Fruit fly (Drosophila melanogaster) whole organism: ENCODE data around the gene vrs.

Source experiments
- CG8478 ChIP-seq: fragments of >200 bp; optimal IDR thresholded peaks from 2 replicates; lab custom pipeline; 2018; ENCODE audit warnings: inconsistent platforms
- Dll ChIP-seq: fragments of >200 bp; optimal IDR thresholded peaks from 2 replicates; lab custom pipeline; 2017
- EcR ChIP-seq, 2 experiments: fragments of >200 bp; optimal IDR thresholded peaks; 2 replicates each; lab custom pipeline; 2017; ENCODE audit warnings: missing biosample characterization in 2 of 2, missing genetic modification characterization in 2 of 2, missing genetic modification reagents in 2 of 2
- pan ChIP-seq: fragments of >200 bp; optimal IDR thresholded peaks from 2 replicates; lab custom pipeline; 2017
- psq ChIP-seq: fragments of >200 bp; optimal IDR thresholded peaks from 2 replicates; lab custom pipeline; 2017
- usp ChIP-seq: fragments of >200 bp; optimal IDR thresholded peaks from 2 replicates; lab custom pipeline; 2017; ENCODE audit warnings: missing biosample characterization, missing genetic modification characterization, mixed read lengths

dm6 chr3R:12439401-12440143 is 7.9 kb upstream of the vrs start, which contains the start of gene Desat1:
- TF ChIP-seq EcR (GFP tag; optimal IDR thresholded peaks at IDR 0.05; lab: Kevin White, UChicago) (no peak), pan (lab: Kevin White, UChicago) (no peak), psq (lab: Kevin White, UChicago) (no peak), usp (GFP tag; lab: Kevin White, UChicago) (no peak), CG8478 (lab: Kevin White, UChicago) (no peak), Dll (lab: Kevin White, UChicago) (no peak)
